Fruit fly (Drosophila melanogaster) whole organism, embryonic: ENCODE data around the gene gish.

ENCODE experiments used
- Atf-2 ChIP-seq: fragments of 200-800 bp; sonication (Bioruptor generic); optimal IDR thresholded peaks from 2 replicates; lab custom pipeline; 2016; ENCODE audit warnings: missing biosample characterization, missing genetic modification characterization
- BtbVII ChIP-seq: fragments of 200-800 bp; sonication (Bioruptor generic); optimal IDR thresholded peaks from 3 replicates; lab custom pipeline; 2017; ENCODE audit warnings: missing biosample characterization, mild to moderate bottlenecking, missing genetic modification characterization
- CG11093 ChIP-seq: fragments of 200-800 bp; sonication (Bioruptor generic); IDR thresholded peaks from 3 replicates; pipeline ENCODE4 v1.3.6; 2022; ENCODE audit warnings: missing biosample characterization, missing genetic modification characterization
- CG12219 ChIP-seq: fragments of 200-800 bp; sonication (Bioruptor generic); optimal IDR thresholded peaks from 3 replicates; lab custom pipeline; 2018; ENCODE audit warnings: missing biosample characterization, mild to moderate bottlenecking, missing genetic modification characterization
- CG12236 ChIP-seq: fragments of 200-800 bp; sonication (Bioruptor generic); optimal IDR thresholded peaks from 2 replicates; lab custom pipeline; 2016; ENCODE audit warnings: missing biosample characterization, missing genetic modification characterization
- CG13894 ChIP-seq: fragments of 200-800 bp; sonication (Bioruptor generic); optimal IDR thresholded peaks from 3 replicates; lab custom pipeline; 2018; ENCODE audit warnings: missing biosample characterization, mild to moderate bottlenecking, missing genetic modification characterization, moderate library complexity
- CG14965 ChIP-seq: fragments of 200-800 bp; sonication (Bioruptor generic); optimal IDR thresholded peaks from 2 replicates; lab custom pipeline; 2016; ENCODE audit warnings: missing biosample characterization, missing genetic modification characterization, borderline replicate concordance
- CG15601 ChIP-seq: fragments of 200-800 bp; sonication (Bioruptor generic); optimal IDR thresholded peaks from 3 replicates; lab custom pipeline; 2019; ENCODE audit warnings: missing biosample characterization, mild to moderate bottlenecking, missing genetic modification characterization, moderate library complexity
- CG16815 ChIP-seq: fragments of 200-800 bp; sonication (Bioruptor generic); optimal IDR thresholded peaks from 3 replicates; lab custom pipeline; 2017; ENCODE audit warnings: missing biosample characterization, mild to moderate bottlenecking, missing genetic modification characterization
- CG17612 ChIP-seq: fragments of 200-800 bp; sonication (Bioruptor generic); IDR thresholded peaks from 2 replicates; pipeline ENCODE4 v1.3.6; 2022; ENCODE audit warnings: missing biosample characterization, missing genetic modification characterization
- CG17829 ChIP-seq: fragments of 200-800 bp; optimal IDR thresholded peaks from 2 replicates; lab custom pipeline; 2019; ENCODE audit warnings: missing biosample characterization, mild to moderate bottlenecking, missing genetic modification characterization, moderate library complexity
- CG1792 ChIP-seq: fragments of 200-800 bp; sonication (Bioruptor generic); optimal IDR thresholded peaks from 2 replicates; lab custom pipeline; 2016; ENCODE audit warnings: missing biosample characterization, missing genetic modification characterization
- CG18262 ChIP-seq: fragments of 200-800 bp; optimal IDR thresholded peaks from 3 replicates; lab custom pipeline; 2019; ENCODE audit warnings: missing biosample characterization, mild to moderate bottlenecking, missing genetic modification characterization, moderate library complexity
- CG2199 ChIP-seq: fragments of 200-800 bp; sonication (Bioruptor generic); IDR thresholded peaks from 3 replicates; pipeline ENCODE4 v1.3.6; 2022; ENCODE audit warnings: missing biosample characterization, missing genetic modification characterization
- CG31388 ChIP-seq: fragments of 200-800 bp; sonication (Bioruptor generic); optimal IDR thresholded peaks from 2 replicates; lab custom pipeline; 2016; ENCODE audit warnings: missing biosample characterization, missing genetic modification characterization
- CG31441 ChIP-seq: fragments of 200-800 bp; sonication (Bioruptor generic); IDR thresholded peaks from 2 replicates; pipeline ENCODE4 v1.3.6; 2022; ENCODE audit warnings: missing biosample characterization, missing genetic modification characterization
- CG3281 ChIP-seq: fragments of 200-800 bp; sonication (Bioruptor generic); optimal IDR thresholded peaks from 3 replicates; lab custom pipeline; 2017; ENCODE audit warnings: missing biosample characterization, mild to moderate bottlenecking, missing genetic modification characterization
- CG33213 ChIP-seq: fragments of 200-800 bp; sonication (Bioruptor generic); optimal IDR thresholded peaks from 3 replicates; lab custom pipeline; 2016; ENCODE audit warnings: missing biosample characterization, missing genetic modification characterization
- CG34224 ChIP-seq: fragments of 200-800 bp; sonication (Bioruptor generic); IDR thresholded peaks from 3 replicates; pipeline ENCODE4 v1.3.6; 2022; ENCODE audit warnings: missing biosample characterization, missing genetic modification characterization; ENCODE audit not compliant: partially characterized antibody
- CG3726 ChIP-seq: fragments of 200-800 bp; sonication (Bioruptor generic); IDR thresholded peaks from 3 replicates; pipeline ENCODE4, ENCODE4 v1.3.6; 2022; ENCODE audit warnings: missing biosample characterization, missing genetic modification characterization
- CG4328 ChIP-seq: fragments of 200-800 bp; sonication (Bioruptor generic); optimal IDR thresholded peaks from 3 replicates; lab custom pipeline; 2017; ENCODE audit warnings: missing biosample characterization, missing genetic modification reagents, missing genetic modification characterization
- CG4820 ChIP-seq: fragments of 200-800 bp; sonication (Bioruptor generic); optimal IDR thresholded peaks from 3 replicates; lab custom pipeline; 2016; ENCODE audit warnings: missing biosample characterization, missing genetic modification characterization
- CG5245 ChIP-seq: fragments of 200-800 bp; sonication (Bioruptor generic); optimal IDR thresholded peaks from 3 replicates; lab custom pipeline; 2016; ENCODE audit warnings: missing biosample characterization, missing genetic modification characterization
- CTCF ChIP-seq: fragments of 200-800 bp; sonication (Bioruptor generic); optimal IDR thresholded peaks from 2 replicates; lab custom pipeline; 2017; ENCODE audit warnings: missing biosample characterization, mild to moderate bottlenecking, missing genetic modification characterization, moderate library complexity
- Dad ChIP-seq: fragments of 200-800 bp; sonication (Bioruptor generic); optimal IDR thresholded peaks from 3 replicates; lab custom pipeline; 2016; ENCODE audit warnings: missing biosample characterization, missing genetic modification characterization
- Dp ChIP-seq: fragments of 200-800 bp; sonication (Bioruptor generic); optimal IDR thresholded peaks from 2 replicates; lab custom pipeline; 2018; ENCODE audit warnings: missing biosample characterization, mild to moderate bottlenecking, missing genetic modification characterization, moderate library complexity
- ERR ChIP-seq: fragments of 200-800 bp; sonication (Bioruptor generic); optimal IDR thresholded peaks from 2 replicates; lab custom pipeline; 2016; ENCODE audit warnings: missing biosample characterization, missing genetic modification characterization
- Elba2 ChIP-seq: fragments of 200-800 bp; sonication (Bioruptor generic); optimal IDR thresholded peaks from 3 replicates; lab custom pipeline; 2016; ENCODE audit warnings: missing biosample characterization, missing genetic modification characterization
- Ets97D ChIP-seq: fragments of 200-800 bp; sonication (Bioruptor generic); optimal IDR thresholded peaks from 3 replicates; lab custom pipeline; 2016; ENCODE audit warnings: missing biosample characterization, missing genetic modification characterization
- GATAe ChIP-seq: fragments of 200-800 bp; sonication (Bioruptor generic); conservative IDR thresholded peaks from 2 replicates; pipeline ENCODE4 v1.3.6; 2022; ENCODE audit warnings: missing biosample characterization, missing genetic modification characterization
- Hr78 ChIP-seq, 2 experiments: fragments of 200-800 bp in 1 of 2; fragments of >200 bp in 1 of 2; sonication (Bioruptor generic) in 1 of 2; optimal IDR thresholded peaks; 2 replicates each; lab custom pipeline; 2017 to 2019; ENCODE audit warnings: missing biosample characterization in 2 of 2, missing genetic modification characterization in 2 of 2, mild to moderate bottlenecking in 1 of 2, moderate library complexity in 1 of 2
- Spps ChIP-seq: fragments of 200-800 bp; sonication (Bioruptor generic); optimal IDR thresholded peaks from 2 replicates; lab custom pipeline; 2018; ENCODE audit warnings: missing biosample characterization, mild to moderate bottlenecking, missing genetic modification characterization
- Sry-β ChIP-seq: fragments of 200-800 bp; sonication (Bioruptor generic); optimal IDR thresholded peaks from 2 replicates; lab custom pipeline; 2018; ENCODE audit warnings: missing biosample characterization, mild to moderate bottlenecking, missing genetic modification characterization, moderate library complexity
- Sry-δ ChIP-seq: fragments of 200-800 bp; sonication (Bioruptor generic); optimal IDR thresholded peaks from 2 replicates; lab custom pipeline; 2016; ENCODE audit warnings: missing biosample characterization, missing genetic modification characterization
- Ssrp ChIP-seq: fragments of 200-800 bp; sonication (Bioruptor generic); optimal IDR thresholded peaks from 2 replicates; lab custom pipeline; 2018; ENCODE audit warnings: missing biosample characterization, mild to moderate bottlenecking, missing genetic modification characterization, moderate library complexity
- Vsx1 ChIP-seq: fragments of 200-800 bp; sonication (Bioruptor generic); optimal IDR thresholded peaks from 2 replicates; lab custom pipeline; 2017; ENCODE audit warnings: missing biosample characterization, mild to moderate bottlenecking, missing genetic modification characterization, missing genetic modification reagents
- ap ChIP-seq: fragments of 200-800 bp; sonication (Bioruptor generic); IDR thresholded peaks from 2 replicates; pipeline ENCODE4 v1.3.6; 2022; ENCODE audit warnings: missing biosample characterization, missing genetic modification characterization
- cato ChIP-seq: fragments of 200-800 bp; sonication (Bioruptor generic); optimal IDR thresholded peaks from 2 replicates; lab custom pipeline; 2016; ENCODE audit warnings: missing biosample characterization, missing genetic modification characterization, borderline replicate concordance
- cg ChIP-seq: fragments of 200-800 bp; sonication (Bioruptor generic); optimal IDR thresholded peaks from 3 replicates; lab custom pipeline; 2019; ENCODE audit warnings: missing biosample characterization, mild to moderate bottlenecking, missing genetic modification characterization, moderate library complexity
- chm ChIP-seq: fragments of 200-800 bp; sonication (Bioruptor generic); IDR thresholded peaks from 2 replicates; pipeline ENCODE4 v1.3.6; 2022; ENCODE audit warnings: missing biosample characterization, missing genetic modification characterization
- dan ChIP-seq: fragments of 200-800 bp; sonication (Bioruptor generic); IDR thresholded peaks from 2 replicates; pipeline ENCODE4 v1.3.6; 2022; ENCODE audit warnings: missing biosample characterization, missing genetic modification characterization
- dmrt11E ChIP-seq: fragments of 200-800 bp; sonication (Bioruptor generic); optimal IDR thresholded peaks from 3 replicates; lab custom pipeline; 2018; ENCODE audit warnings: missing biosample characterization, mild to moderate bottlenecking, missing genetic modification characterization, moderate library complexity
- ewg ChIP-seq: fragments of 200-800 bp; sonication (Bioruptor generic); optimal IDR thresholded peaks from 3 replicates; lab custom pipeline; 2017; ENCODE audit warnings: mild to moderate bottlenecking, missing biosample characterization, missing genetic modification reagents, missing genetic modification characterization
- gro ChIP-seq: fragments of 200-800 bp; sonication (Bioruptor generic); optimal IDR thresholded peaks from 2 replicates; lab custom pipeline; 2016; ENCODE audit warnings: missing biosample characterization, missing genetic modification characterization
- hb ChIP-seq: fragments of 200-800 bp; sonication (Bioruptor generic); IDR thresholded peaks from 3 replicates; pipeline ENCODE4 v1.3.6; 2022; ENCODE audit warnings: missing biosample characterization, missing genetic modification characterization; ENCODE audit not compliant: partially characterized antibody
- ind ChIP-seq: fragments of 200-800 bp; sonication (Bioruptor generic); optimal IDR thresholded peaks from 3 replicates; lab custom pipeline; 2016; ENCODE audit warnings: missing biosample characterization, missing genetic modification characterization
- mirr ChIP-seq: fragments of 200-800 bp; sonication (Bioruptor generic); optimal IDR thresholded peaks from 3 replicates; lab custom pipeline; 2018; ENCODE audit warnings: missing biosample characterization, mild to moderate bottlenecking, missing genetic modification characterization
- pita ChIP-seq: fragments of 200-800 bp; sonication (Bioruptor generic); optimal IDR thresholded peaks from 2 replicates; lab custom pipeline; 2017; ENCODE audit warnings: missing biosample characterization, mild to moderate bottlenecking, missing genetic modification characterization
- sisA ChIP-seq: fragments of 200-800 bp; sonication (Bioruptor generic); IDR thresholded peaks from 2 replicates; pipeline ENCODE4 v1.3.6; 2022; ENCODE audit warnings: missing biosample characterization, missing genetic modification characterization
- stwl ChIP-seq: fragments of 200-800 bp; sonication (Bioruptor generic); optimal IDR thresholded peaks from 3 replicates; lab custom pipeline; 2018; ENCODE audit warnings: missing biosample characterization, mild to moderate bottlenecking, missing genetic modification characterization, moderate library complexity
- sug ChIP-seq: fragments of 200-800 bp; optimal IDR thresholded peaks from 2 replicates; lab custom pipeline; 2019; ENCODE audit warnings: missing biosample characterization, mild to moderate bottlenecking, missing genetic modification characterization, moderate library complexity
- tup ChIP-seq: fragments of 200-800 bp; sonication (Bioruptor generic); optimal IDR thresholded peaks from 2 replicates; lab custom pipeline; 2016; ENCODE audit warnings: missing biosample characterization, mild to moderate bottlenecking, missing genetic modification characterization, moderate library complexity

Gene gish

DNA sequence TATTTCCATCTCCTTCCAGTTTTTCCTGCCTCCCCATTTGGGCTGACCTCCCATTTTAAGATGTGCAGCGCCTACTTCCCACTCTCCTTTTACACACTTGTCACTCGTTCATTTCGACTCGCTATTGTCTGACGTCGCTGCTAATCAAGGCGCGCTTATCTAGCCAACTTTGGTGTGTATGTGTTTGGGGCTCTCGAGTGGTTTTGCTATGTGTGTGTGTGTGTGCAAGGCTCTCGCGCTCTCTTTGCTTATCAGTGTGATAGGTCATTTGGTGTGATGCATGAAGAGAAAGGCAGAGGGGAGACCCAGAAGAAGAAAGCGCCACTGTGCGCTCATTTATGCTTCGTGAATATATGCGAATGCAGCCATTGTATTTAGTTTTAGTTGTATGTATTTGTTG, 12.6 kb downstream of the gish start (continued):
- TF ChIP-seq Hr78 (GFP tag; optimal IDR thresholded peaks at IDR 0.05; lab: Kevin White, UChicago) (peak in 1 of 2 experiments; percentile 97), dan (GFP tag; lab: Robert Waterston, UW) (no peak), ind (GFP tag; lab: Kevin White, UChicago) (no peak), cg (peak; percentile 90), CG14965 (GFP tag; lab: Kevin White, UChicago) (no peak), Elba2 (no peak), CG17612 (GFP tag; lab: Robert Waterston, UW) (no peak), ERR (GFP tag; lab: Kevin White, UChicago) (no peak), hb (GFP tag; lab: Robert Waterston, UW) (no peak), ewg (no peak), CG34224 (GFP tag; lab: Robert Waterston, UW) (no peak), Ets97D (GFP tag; lab: Kevin White, UChicago) (no peak), GATAe (GFP tag; lab: Robert Waterston, UW) (peak; percentile 54), CG11093 (GFP tag; lab: Robert Waterston, UW) (no peak), CTCF (GFP tag; lab: Kevin White, UChicago) (no peak), ap (no peak), CG31388 (no peak), CG18262 (no peak), CG12219 (GFP tag; lab: Kevin White, UChicago) (no peak), Ssrp (no peak), CG15601 (tag; lab: Kevin White, UChicago) (no peak), chm (no peak), mirr (GFP tag; lab: Kevin White, UChicago) (peak; percentile 39), sug (tag; lab: Kevin White, UChicago) (peak; percentile 40), Atf-2 (GFP tag; lab: Kevin White, UChicago) (no peak), cato (GFP tag; lab: Kevin White, UChicago) (no peak), CG5245 (GFP tag; lab: Kevin White, UChicago) (no peak), Sry-β (no peak), sisA (GFP tag; lab: Robert Waterston, UW) (no peak), CG2199 (GFP tag; lab: Robert Waterston, UW) (0 out of 3 replicates have a peak, but pooled peaks have one; percentile 41), CG31441 (no peak), CG12236 (GFP tag; lab: Kevin White, UChicago) (no peak), Sry-δ (GFP tag; lab: Kevin White, UChicago) (no peak), CG16815 (GFP tag; lab: Kevin White, UChicago) (no peak), BtbVII (GFP tag; lab: Kevin White, UChicago) (no peak), Dad (GFP tag; lab: Kevin White, UChicago) (no peak), CG17829 (tag; lab: Kevin White, UChicago) (no peak), stwl (peak; percentile 3), CG4328 (GFP tag; lab: Kevin White, UChicago) (no peak), CG3726 (GFP tag; lab: Robert Waterston, UW) (no peak), CG13894 (tag; lab: Kevin White, UChicago) (no peak), CG3281 (GFP tag; lab: Kevin White, UChicago) (no peak), pita (GFP tag; lab: Kevin White, UChicago) (no peak), CG33213 (GFP tag; lab: Kevin White, UChicago) (no peak), Spps (tag; lab: Kevin White, UChicago) (no peak), tup (no peak), Vsx1 (GFP tag; lab: Kevin White, UChicago) (peak; percentile 76), gro (GFP tag; lab: Kevin White, UChicago) (no peak), CG1792 (GFP tag; lab: Kevin White, UChicago) (no peak), Dp (GFP tag; lab: Kevin White, UChicago) (no peak), CG4820 (GFP tag; lab: Kevin White, UChicago) (no peak), dmrt11E (tag; lab: Kevin White, UChicago) (no peak)
